Fruit fly (Drosophila melanogaster): ENCODE data around the gene Nnk.

The Nnk gene

dm6 chr3R:17803025-17803424, 2.0 kb downstream of the Nnk start, which contains the start of gene CG17806:
Gene CG17806, minus strand, starts transcription at chr3R:17803260.
- no peak for TF ChIP-seq CTCF (optimal IDR thresholded peaks at IDR 0.05)
- no peak for TF ChIP-seq CG8478 (optimal IDR thresholded peaks at IDR 0.05)

dm6 chr3R:17801264-17801663, 3.8 kb downstream of the Nnk start, which contains the start of gene CG17803:
Gene CG17803, minus strand, starts transcription at chr3R:17801512.
- TF ChIP-seq CTCF (optimal IDR thresholded peaks at IDR 0.05) (no peak), CG8478 (optimal IDR thresholded peaks at IDR 0.05) (no peak)

- TF ChIP-seq CTCF (optimal IDR thresholded peaks at IDR 0.05) = no peak
- no peak for TF ChIP-seq CG8478 (optimal IDR thresholded peaks at IDR 0.05)
These were observed 6.8 kb downstream of the Nnk start, which contains the start of gene CG7379 for dm6 chr3R:17798211-17798737. Gene CG7379, minus strand, starts transcription at chr3R:17798304.

- TF ChIP-seq CTCF (optimal IDR thresholded peaks at IDR 0.05) (no peak), CG8478 (optimal IDR thresholded peaks at IDR 0.05) (no peak)
These were observed 9.4 kb downstream of the Nnk start for dm6 chr3R:17795561-17796170.

- no peak for TF ChIP-seq CTCF (optimal IDR thresholded peaks at IDR 0.05)
- TF ChIP-seq CG8478 (optimal IDR thresholded peaks at IDR 0.05) = no peak
These were observed 10.0 kb downstream of the Nnk start, which contains the start of gene pasi1 for dm6 chr3R:17795075-17795420. Gene pasi1, plus strand, starts transcription at chr3R:17795075.

dm6 chr3R:17794335-17795074, 10.5 kb downstream of the Nnk start, which contains the start of gene CG43102:
Gene CG43102, minus strand, starts transcription at chr3R:17794490.
- TF ChIP-seq CTCF (optimal IDR thresholded peaks at IDR 0.05) (no peak), CG8478 (optimal IDR thresholded peaks at IDR 0.05) (no peak)

- TF ChIP-seq CG8478 (optimal IDR thresholded peaks at IDR 0.05) = no peak
- no peak for TF ChIP-seq CTCF (optimal IDR thresholded peaks at IDR 0.05)
These were observed 11.8 kb downstream of the Nnk start for dm6 chr3R:17793287-17793686.

- TF ChIP-seq CG8478 (optimal IDR thresholded peaks at IDR 0.05) (no peak), CTCF (optimal IDR thresholded peaks at IDR 0.05) (no peak)
These were observed 15.1 kb downstream of the Nnk start for dm6 chr3R:17789937-17790336.

dm6 chr3R:17787780-17788179, 17.3 kb downstream of the Nnk start:
- no peak for TF ChIP-seq CG8478 (optimal IDR thresholded peaks at IDR 0.05)
- TF ChIP-seq CTCF (optimal IDR thresholded peaks at IDR 0.05) = no peak

dm6 chr3R:17784189-17784588, 20.9 kb downstream of the Nnk start:
- TF ChIP-seq CG8478 (optimal IDR thresholded peaks at IDR 0.05) = no peak
- TF ChIP-seq CTCF (optimal IDR thresholded peaks at IDR 0.05) = no peak

dm6 chr3R:17783144-17783543, 21.9 kb downstream of the Nnk start:
- TF ChIP-seq CG8478 (optimal IDR thresholded peaks at IDR 0.05) (no peak), CTCF (optimal IDR thresholded peaks at IDR 0.05) (no peak)

dm6 chr3R:17781371-17781770, 23.7 kb downstream of the Nnk start:
- TF ChIP-seq CG8478 (optimal IDR thresholded peaks at IDR 0.05) (no peak), CTCF (optimal IDR thresholded peaks at IDR 0.05) (no peak)

dm6 chr3R:17776952-17777407, 28.1 kb downstream of the Nnk start:
- TF ChIP-seq CTCF (optimal IDR thresholded peaks at IDR 0.05) = no peak
- no peak for TF ChIP-seq CG8478 (optimal IDR thresholded peaks at IDR 0.05)

- no peak for TF ChIP-seq CTCF (optimal IDR thresholded peaks at IDR 0.05)
- TF ChIP-seq CG8478 (optimal IDR thresholded peaks at IDR 0.05) = no peak
These were observed 28.9 kb downstream of the Nnk start for dm6 chr3R:17776104-17776589.

- TF ChIP-seq CTCF (optimal IDR thresholded peaks at IDR 0.05) (no peak), CG8478 (optimal IDR thresholded peaks at IDR 0.05) (no peak)
These were observed 30.5 kb downstream of the Nnk start for dm6 chr3R:17774538-17774937.

dm6 chr3R:17773893-17774292, 31.2 kb downstream of the Nnk start:
- TF ChIP-seq CG8478 (optimal IDR thresholded peaks at IDR 0.05) (no peak), CTCF (optimal IDR thresholded peaks at IDR 0.05) (no peak)

All from S2 (cell line).